Worm (Caenorhabditis elegans): ENCODE results near the gene F23F1.2.

DNA sequence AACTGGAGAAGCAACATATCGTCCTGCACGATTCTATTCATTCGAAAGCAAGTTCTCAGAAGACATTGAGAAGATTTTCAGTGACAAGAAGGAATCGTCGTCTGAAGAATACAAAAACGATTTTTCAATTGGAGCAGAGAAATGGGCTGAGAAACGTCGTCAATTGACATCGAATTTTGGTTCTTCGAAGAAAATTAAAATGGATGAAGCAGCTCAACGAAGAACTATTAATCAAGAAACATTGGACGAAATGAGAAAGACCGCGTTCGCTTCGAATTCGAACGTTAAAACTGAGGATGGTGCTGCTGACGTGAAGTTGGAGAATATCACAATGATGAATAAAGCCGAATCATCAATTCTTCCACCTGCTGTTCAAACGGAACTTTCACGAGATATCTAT, 12.1 kb downstream of the F23F1.2 start, which contains the start of gene rpt-4:
- no peak for TF ChIP-seq him-1 (tag; optimal IDR thresholded peaks at IDR 0.05)
- TF ChIP-seq dao-5 (tag; optimal IDR thresholded peaks at IDR 0.05) = no peak
- no peak for TF ChIP-seq W03F9.2 (tag; optimal IDR thresholded peaks at IDR 0.05)
